Worm (Caenorhabditis elegans) whole organism, early embryonic: ENCODE measurements around the gene gcy-22.

Experiments used
- ama-1 ChIP-seq: fragments of 150-350 bp; optimal IDR thresholded peaks from 2 replicates; lab custom pipeline; 2014
- flt-1 ChIP-seq: fragments of 200-800 bp; sonication (Bioruptor generic); IDR thresholded peaks from 2 replicates; pipeline ENCODE4 v1.3.6; 2022; ENCODE audit warnings: missing genetic modification characterization, missing compliant biosample characterization
- hmg-4 ChIP-seq: fragments of 200-800 bp; sonication (Bioruptor generic); optimal IDR thresholded peaks from 2 replicates; lab custom pipeline; 2018; ENCODE audit warnings: mild to moderate bottlenecking, missing genetic modification characterization, missing compliant biosample characterization
- hnd-1 ChIP-seq: sonication (generic microtip); optimal IDR thresholded peaks from 2 replicates; lab custom pipeline; 2016; ENCODE audit warnings: missing genetic modification characterization, missing compliant biosample characterization
- pes-1 ChIP-seq: fragments of 200-800 bp; sonication (Bioruptor generic); IDR thresholded peaks from 2 replicates; pipeline ENCODE4 v1.3.6; 2022; ENCODE audit warnings: missing genetic modification reagents, missing genetic modification characterization, missing compliant biosample characterization
- sea-1 ChIP-seq: fragments of 200-800 bp; sonication (Bioruptor generic); conservative IDR thresholded peaks from 2 replicates; pipeline ENCODE4 v1.3.6; 2022; ENCODE audit warnings: missing genetic modification characterization, missing compliant biosample characterization
- tra-4 ChIP-seq: sonication (generic microtip); optimal IDR thresholded peaks from 2 replicates; lab custom pipeline; 2017; ENCODE audit warnings: missing genetic modification characterization, missing compliant biosample characterization

DNA sequence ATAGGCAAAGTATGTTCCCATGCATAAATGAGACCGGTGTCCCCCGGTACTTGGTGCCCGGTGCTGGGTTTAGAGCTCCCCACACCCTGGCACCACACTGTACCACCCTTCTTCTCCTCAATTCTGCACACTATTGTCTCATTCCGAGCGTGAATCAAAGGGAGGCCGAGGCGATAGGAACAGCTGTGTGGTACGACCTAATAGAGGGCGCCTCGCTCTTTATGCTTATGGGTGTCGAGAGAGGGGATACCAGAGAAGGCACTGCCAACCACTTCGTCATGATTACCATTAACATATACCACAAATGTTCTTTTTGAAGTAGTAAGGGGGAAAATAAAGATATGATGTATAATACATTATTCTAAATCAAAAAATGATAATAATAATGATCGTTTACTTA, 45.8 kb upstream of the gcy-22 start:
- TF ChIP-seq hmg-4 (GFP tag; lab: Kevin White, UChicago) (no peak), hnd-1 (no peak), flt-1 (GFP tag; lab: Robert Waterston, UW) (no peak), ama-1 (lab: Kevin White, UChicago) (no peak), tra-4 (no peak), pes-1 (GFP tag; lab: Robert Waterston, UW) (no peak), sea-1 (GFP tag; lab: Robert Waterston, UW) (no peak)
